Worm (Caenorhabditis elegans) whole organism, L4 larva: Measurements from ENCODE around the gene prdh-1.
"Not testable (repeated sequence)": the region's sequence is repeated elsewhere in the genome, so short reads cannot be mapped to it uniquely, and the experiment has no call there.

Experiments used
- F49E8.2 ChIP-seq: sonication (generic microtip); optimal IDR thresholded peaks from 2 replicates; lab custom pipeline; 2016; ENCODE audit warnings: missing compliant biosample characterization, mild to moderate bottlenecking, missing genetic modification characterization, borderline replicate concordance
- ZK546.5 ChIP-seq, 2 experiments: sonication (generic microtip); optimal IDR thresholded peaks; 2 replicates each; lab custom pipeline; 2017; ENCODE audit warnings: missing biosample characterization in 2 of 2, missing genetic modification characterization in 2 of 2
- aly-2 ChIP-seq: sonication (generic microtip); optimal IDR thresholded peaks from 2 replicates; lab custom pipeline; 2018; ENCODE audit warnings: missing biosample characterization, missing genetic modification characterization
- ceh-62 ChIP-seq: sonication (generic microtip); optimal IDR thresholded peaks from 2 replicates; lab custom pipeline; 2017; ENCODE audit warnings: missing biosample characterization, missing genetic modification characterization
- ces-1 ChIP-seq: fragments of 150-350 bp; sonication (generic microtip); optimal IDR thresholded peaks from 4 replicates; lab custom pipeline; 2014; ENCODE audit warnings: missing biosample characterization, missing genetic modification reagents, missing genetic modification characterization
- dmd-6 ChIP-seq: fragments of 200-800 bp; sonication (Bioruptor generic); IDR thresholded peaks from 2 replicates; pipeline ENCODE4 v1.3.6; 2022; ENCODE audit warnings: missing genetic modification reagents, missing genetic modification characterization, missing compliant biosample characterization
- dpl-1 ChIP-seq: fragments of 150-350 bp; optimal IDR thresholded peaks from 2 replicates; lab custom pipeline; 2014; ENCODE audit warnings: missing biosample characterization, missing genetic modification reagents, missing genetic modification characterization
- dve-1 ChIP-seq: sonication (generic microtip); optimal IDR thresholded peaks from 2 replicates; lab custom pipeline; 2017; ENCODE audit warnings: antibody characterized with exemption, mild to moderate bottlenecking, missing genetic modification characterization, missing compliant biosample characterization; ENCODE audit not compliant: insufficient read depth
- fos-1 ChIP-seq: fragments of 150-350 bp; optimal IDR thresholded peaks from 2 replicates; lab custom pipeline; 2014; ENCODE audit warnings: missing biosample characterization, missing genetic modification characterization
- hlh-30 ChIP-seq: sonication (generic microtip); optimal IDR thresholded peaks from 2 replicates; lab custom pipeline; 2017; ENCODE audit warnings: antibody characterized with exemption, mild to moderate bottlenecking, missing genetic modification characterization, missing compliant biosample characterization; ENCODE audit not compliant: insufficient read depth
- lin-1 ChIP-seq: fragments of 200-800 bp; sonication (Bioruptor generic); IDR thresholded peaks from 2 replicates; pipeline ENCODE4 v1.3.6; 2022; ENCODE audit warnings: missing genetic modification reagents, missing genetic modification characterization, missing compliant biosample characterization
- lin-29 ChIP-seq: fragments of 200-800 bp; sonication (Bioruptor generic); IDR thresholded peaks from 2 replicates; pipeline ENCODE4 v1.3.6; 2022; ENCODE audit warnings: missing genetic modification reagents, missing genetic modification characterization, missing compliant biosample characterization
- lin-38 ChIP-seq: fragments of 200-800 bp; sonication (Bioruptor generic); IDR thresholded peaks from 2 replicates; pipeline ENCODE4 v1.3.6; 2022; ENCODE audit warnings: missing genetic modification reagents, missing genetic modification characterization, missing compliant biosample characterization
- lir-3 ChIP-seq: sonication (generic microtip); optimal IDR thresholded peaks from 2 replicates; lab custom pipeline; 2016; ENCODE audit warnings: mild to moderate bottlenecking, missing genetic modification characterization, missing compliant biosample characterization
- lsy-2 ChIP-seq, 2 experiments: fragments of 150-350 bp in 1 of 2; sonication (generic microtip) in 1 of 2; optimal IDR thresholded peaks; 2 replicates each; lab custom pipeline; 2014 to 2017; ENCODE audit warnings: missing biosample characterization in 2 of 2, missing genetic modification characterization in 2 of 2
- mdt-29 ChIP-seq: fragments of 200-800 bp; sonication (Bioruptor generic); IDR thresholded peaks from 2 replicates; pipeline ENCODE4 v1.3.6; 2022; ENCODE audit warnings: missing genetic modification reagents, missing genetic modification characterization, missing compliant biosample characterization
- mes-2 ChIP-seq: sonication (generic microtip); optimal IDR thresholded peaks from 2 replicates; lab custom pipeline; 2016; ENCODE audit warnings: missing genotype, mild to moderate bottlenecking, missing genetic modification characterization, missing compliant biosample characterization; ENCODE audit not compliant: poor library complexity, severe bottlenecking
- mxl-2 ChIP-seq: fragments of 200-800 bp; sonication (Bioruptor generic); conservative IDR thresholded peaks from 2 replicates; pipeline ENCODE4 v1.3.6; 2022; ENCODE audit warnings: missing genetic modification reagents, missing genetic modification characterization, missing compliant biosample characterization
- nhr-10 ChIP-seq: fragments of 150-350 bp; optimal IDR thresholded peaks from 2 replicates; lab custom pipeline; 2014; ENCODE audit warnings: missing biosample characterization, missing genetic modification characterization
- nhr-102 ChIP-seq: sonication (generic microtip); optimal IDR thresholded peaks from 2 replicates; lab custom pipeline; 2016; ENCODE audit warnings: mild to moderate bottlenecking, missing genetic modification characterization, moderate library complexity, missing compliant biosample characterization
- nhr-111 ChIP-seq: fragments of 200-800 bp; sonication (Bioruptor generic); optimal IDR thresholded peaks from 2 replicates; lab custom pipeline; 2018; ENCODE audit warnings: mild to moderate bottlenecking, missing genetic modification characterization, missing compliant biosample characterization
- nhr-237 ChIP-seq: sonication (generic microtip); optimal IDR thresholded peaks from 2 replicates; lab custom pipeline; 2017; ENCODE audit warnings: missing biosample characterization, missing genetic modification characterization
- nhr-28 ChIP-seq: fragments of 150-350 bp; optimal IDR thresholded peaks from 2 replicates; lab custom pipeline; 2014; ENCODE audit warnings: missing biosample characterization, missing genetic modification characterization
- nhr-42 ChIP-seq: fragments of 200-800 bp; sonication (Bioruptor generic); IDR thresholded peaks from 2 replicates; pipeline ENCODE4 v1.3.6; 2022; ENCODE audit warnings: missing genetic modification characterization, missing compliant biosample characterization
- nhr-77 ChIP-seq: fragments of 150-350 bp; optimal IDR thresholded peaks from 2 replicates; lab custom pipeline; 2014; ENCODE audit warnings: missing biosample characterization, missing genetic modification characterization
- pha-4 ChIP-seq, 2 experiments: fragments of 150-350 bp in 1 of 2; fragments of 200-800 bp in 1 of 2; sonication (Bioruptor generic) in 1 of 2; IDR thresholded peaks in 1 of 2; optimal IDR thresholded peaks in 1 of 2; 2 replicates each; pipeline versions ENCODE4 v1.3.6 to Lab custom; 2014 to 2022; ENCODE audit warnings: missing genetic modification characterization in 2 of 2, missing genetic modification reagents in 2 of 2, missing biosample characterization in 1 of 2, missing compliant biosample characterization in 1 of 2
- set-16 ChIP-seq: fragments of 200-800 bp; sonication (Bioruptor generic); IDR thresholded peaks from 2 replicates; pipeline ENCODE4 v1.3.6; 2022; ENCODE audit warnings: missing genetic modification reagents, missing genetic modification characterization, missing compliant biosample characterization
- snpc-1.2 ChIP-seq: fragments of 200-800 bp; sonication (Bioruptor generic); IDR thresholded peaks from 2 replicates; pipeline ENCODE4 v1.3.6; 2022; ENCODE audit warnings: missing genetic modification reagents, missing genetic modification characterization, missing compliant biosample characterization
- snpc-4 ChIP-seq: fragments of 150-350 bp; optimal IDR thresholded peaks from 2 replicates; lab custom pipeline; 2014; ENCODE audit warnings: missing biosample characterization, missing genetic modification characterization
- zfp-2 ChIP-seq: sonication (generic microtip); optimal IDR thresholded peaks from 2 replicates; lab custom pipeline; 2016; ENCODE audit warnings: mild to moderate bottlenecking, missing genetic modification characterization, missing compliant biosample characterization
- zfp-3 ChIP-seq: fragments of 200-800 bp; sonication (Bioruptor generic); conservative IDR thresholded peaks from 2 replicates; pipeline ENCODE4 v1.3.6; 2022; ENCODE audit warnings: missing genetic modification reagents, missing genetic modification characterization, missing compliant biosample characterization

prdh-1 gene

ce11 chrIV:13865172-13865571 lies 11.2 kb downstream of the prdh-1 start, which contains the start of gene vamp-8:
Gene vamp-8, minus strand, starts transcription at chrIV:13865196.
- TF ChIP-seq zfp-3 (GFP tag; lab: Robert Waterston, UW) (no peak), lsy-2 (tag; optimal IDR thresholded peaks at IDR 0.05; lab: Kevin White, UChicago) (no peak), zfp-2 (tag; lab: Kevin White, UChicago) (no peak), hlh-30 (tag; lab: Kevin White, UChicago) (no peak), nhr-237 (tag; lab: Kevin White, UChicago) (no peak), nhr-111 (GFP tag; lab: Kevin White, UChicago) (no peak), nhr-42 (no peak), nhr-28 (tag; lab: Kevin White, UChicago) (peak; percentile 76), mdt-29 (GFP tag; lab: Robert Waterston, UW) (no peak), ces-1 (no peak), nhr-77 (tag; lab: Kevin White, UChicago) (no peak), pha-4 (GFP tag; IDR thresholded peaks at IDR 0.05; lab: Robert Waterston, UW) (no peak), pha-4 (tag; optimal IDR thresholded peaks at IDR 0.05; lab: Kevin White, UChicago) (peak; percentile 91), nhr-102 (tag; lab: Kevin White, UChicago) (no peak)

- TF ChIP-seq mdt-29 (GFP tag; lab: Robert Waterston, UW) (peak; percentile 55), lin-38 (GFP tag; lab: Robert Waterston, UW) (peak; percentile 38; the same call in 1 of the 2 replicates), snpc-1.2 (peak; percentile 81), lin-1 (peak; percentile 51; the same call in 1 of the 2 replicates), pha-4 (GFP tag; IDR thresholded peaks at IDR 0.05; lab: Robert Waterston, UW) (0 out of 2 replicates have a peak, but pooled peaks have one; percentile 28)
- not testable (repeated sequence) for TF ChIP-seq pha-4 (tag; optimal IDR thresholded peaks at IDR 0.05; lab: Kevin White, UChicago)
- TF ChIP-seq, all 104 proteins: peak for 5; not testable (repeated sequence) for 99
These were observed 14.4 kb downstream of the prdh-1 start for ce11 chrIV:13862003-13862402.

- no peak for TF ChIP-seq zfp-3 (GFP tag; lab: Robert Waterston, UW)
- TF ChIP-seq dmd-6 (GFP tag; lab: Robert Waterston, UW), result no peak
- TF ChIP-seq aly-2 (tag; lab: Kevin White, UChicago), result no peak
These were observed 16.0 kb downstream of the prdh-1 start for ce11 chrIV:13860459-13860858.

ce11 chrIV:13855361-13855918 lies 21.0 kb downstream of the prdh-1 start:
- TF ChIP-seq F49E8.2 (tag; lab: Kevin White, UChicago) (peak; percentile 36), snpc-1.2 (peak; percentile 99), set-16 (GFP tag; lab: Robert Waterston, UW) (0 out of 2 replicates have a peak, but pooled peaks have one; percentile 10)
- TF ChIP-seq, all 104 proteins: peak for 3; not testable (repeated sequence) for 101

ce11 chrIV:13838296-13838695 lies 38.1 kb downstream of the prdh-1 start:
- TF ChIP-seq snpc-1.2 (peak; percentile 74), mes-2 (no peak)

ce11 chrIV:13836290-13836689 lies 40.1 kb downstream of the prdh-1 start, which contains the start of gene H08M01.1:
Gene H08M01.1, minus strand, starts transcription at chrIV:13836390.
- TF ChIP-seq lin-29 (no peak), fos-1 (no peak), lir-3 (tag; lab: Kevin White, UChicago) (no peak), nhr-10 (tag; lab: Kevin White, UChicago) (no peak), snpc-4 (tag; lab: Kevin White, UChicago) (no peak), dve-1 (no peak), ZK546.5 (tag; optimal IDR thresholded peaks at IDR 0.05; lab: Kevin White, UChicago) (no peak), dmd-6 (GFP tag; lab: Robert Waterston, UW) (no peak), dpl-1 (GFP tag; lab: Kevin White, UChicago) (no peak), mxl-2 (GFP tag; lab: Robert Waterston, UW) (no peak), ceh-62 (tag; lab: Kevin White, UChicago) (no peak)
